Worm (Caenorhabditis elegans) whole organism, L4 larva: ENCODE data around the gene K11E4.1.

Experiments used
- F49E8.2 ChIP-seq: sonication (generic microtip); optimal IDR thresholded peaks from 2 replicates; lab custom pipeline; 2016; ENCODE audit warnings: missing compliant biosample characterization, mild to moderate bottlenecking, missing genetic modification characterization, borderline replicate concordance
- ceh-62 ChIP-seq: sonication (generic microtip); optimal IDR thresholded peaks from 2 replicates; lab custom pipeline; 2017; ENCODE audit warnings: missing biosample characterization, missing genetic modification characterization
- lin-1 ChIP-seq: fragments of 200-800 bp; sonication (Bioruptor generic); IDR thresholded peaks from 2 replicates; pipeline ENCODE4 v1.3.6; 2022; ENCODE audit warnings: missing genetic modification reagents, missing genetic modification characterization, missing compliant biosample characterization
- lsy-2 ChIP-seq, 2 experiments: fragments of 150-350 bp in 1 of 2; sonication (generic microtip) in 1 of 2; optimal IDR thresholded peaks; 2 replicates each; lab custom pipeline; 2014 to 2017; ENCODE audit warnings: missing biosample characterization in 2 of 2, missing genetic modification characterization in 2 of 2
- mdt-29 ChIP-seq: fragments of 200-800 bp; sonication (Bioruptor generic); IDR thresholded peaks from 2 replicates; pipeline ENCODE4 v1.3.6; 2022; ENCODE audit warnings: missing genetic modification reagents, missing genetic modification characterization, missing compliant biosample characterization
- nhr-6 ChIP-seq: fragments of 150-350 bp; optimal IDR thresholded peaks from 2 replicates; lab custom pipeline; 2014; ENCODE audit warnings: missing biosample characterization, missing genetic modification characterization
- snpc-1.2 ChIP-seq: fragments of 200-800 bp; sonication (Bioruptor generic); IDR thresholded peaks from 2 replicates; pipeline ENCODE4 v1.3.6; 2022; ENCODE audit warnings: missing genetic modification reagents, missing genetic modification characterization, missing compliant biosample characterization
- snpc-4 ChIP-seq: fragments of 150-350 bp; optimal IDR thresholded peaks from 2 replicates; lab custom pipeline; 2014; ENCODE audit warnings: missing biosample characterization, missing genetic modification characterization
- unc-62 ChIP-seq, 3 experiments: fragments of 150-350 bp in 1 of 3; sonication (generic microtip); optimal IDR thresholded peaks in 2 of 3; peaks in 1 of 3; 1 replicate in 1 of 3; 2 replicates in 2 of 3; lab custom pipeline; 2014 to 2017; ENCODE audit warnings: missing biosample characterization in 3 of 3, missing genetic modification characterization in 3 of 3, missing genetic modification reagents in 3 of 3, missing genotype in 1 of 3

DNA sequence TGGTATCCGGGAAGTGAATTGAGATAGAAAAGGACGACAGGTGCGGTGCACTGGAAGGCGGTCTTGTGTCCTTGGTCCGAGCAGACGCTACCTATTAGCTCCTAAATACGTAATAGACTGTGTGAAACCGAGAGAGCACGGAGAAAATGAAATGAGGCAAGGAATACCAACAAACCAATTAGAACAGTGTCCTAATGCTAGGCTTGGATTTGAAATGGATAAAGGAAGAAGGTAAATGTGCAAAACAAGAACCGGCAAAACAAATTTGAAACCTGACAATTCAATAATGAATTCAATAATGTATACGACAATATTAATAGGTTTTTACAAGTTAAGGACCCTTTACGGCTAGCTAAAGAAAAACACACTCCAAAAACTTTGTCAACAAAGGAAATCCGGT lies 45.2 kb upstream of the K11E4.1 start, which contains the start of gene C04A11.2:
- TF ChIP-seq snpc-4 (no peak), nhr-6 (tag; lab: Kevin White, UChicago) (no peak), mdt-29 (no peak), lsy-2 (tag; optimal IDR thresholded peaks at IDR 0.05; lab: Kevin White, UChicago) (no peak), F49E8.2 (tag; lab: Kevin White, UChicago) (no peak), ceh-62 (tag; lab: Kevin White, UChicago) (no peak), snpc-1.2 (GFP tag; lab: Robert Waterston, UW) (no peak), lin-1 (GFP tag; lab: Robert Waterston, UW) (no peak), unc-62 (GFP tag; optimal IDR thresholded peaks at IDR 0.05 in 1 of 2; lab: Kevin White, UChicago) (peak in 1 of 2 experiments; percentile 19), unc-62 (tag; optimal IDR thresholded peaks at IDR 0.05; lab: Kevin White, UChicago) (no peak)
